Worm (Caenorhabditis elegans): Measurements from ENCODE around the gene srg-67.

DNA sequence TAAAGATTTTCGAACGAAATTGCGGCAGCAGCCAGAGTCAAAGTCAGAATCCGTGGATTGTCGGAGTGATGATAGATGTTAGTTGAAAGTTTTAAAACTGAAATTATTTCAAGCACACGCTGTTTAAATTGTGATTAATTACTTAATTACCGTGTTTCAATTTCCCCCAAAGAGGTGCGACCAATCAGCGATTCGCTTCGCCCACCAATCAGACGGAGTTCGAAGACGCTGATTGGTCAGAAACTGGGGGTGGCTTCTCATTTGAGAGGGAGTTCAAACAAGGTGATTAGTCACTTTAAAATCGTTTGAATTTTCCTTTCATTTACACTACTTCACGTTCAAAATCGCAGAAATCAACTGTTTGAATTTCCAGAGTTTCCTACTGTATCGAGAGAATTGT is 36.7 kb upstream of the srg-67 start:
- TF ChIP-seq scrt-1 (GFP tag; IDR thresholded peaks at IDR 0.05) (no peak), tbx-11 (GFP tag; IDR thresholded peaks at IDR 0.05) (no peak), ama-1 (optimal IDR thresholded peaks at IDR 0.05) (no peak), flt-1 (GFP tag; IDR thresholded peaks at IDR 0.05) (no peak)

Measured in whole organism, early embryonic.